Fruit fly (Drosophila melanogaster): ENCODE measurements around the gene CG12118.

Gene CG12118

dm6 chrX:9192429-9192828, 3.8 kb downstream of the CG12118 start, which contains the start of gene CG12056:
CG12056 (plus strand) TSS chrX:9192669.
- no peak for TF ChIP-seq D1 (tag; optimal IDR thresholded peaks at IDR 0.05)
- no peak for TF ChIP-seq CG12605 (GFP tag; IDR thresholded peaks at IDR 0.05)
- no peak for TF ChIP-seq Ets98B (GFP tag; IDR thresholded peaks at IDR 0.05)
- TF ChIP-seq CG15710 (tag; optimal IDR thresholded peaks at IDR 0.05) = no peak
- TF ChIP-seq CG34367 (tag; optimal IDR thresholded peaks at IDR 0.05) = no peak
- no peak for TF ChIP-seq gl (tag; optimal IDR thresholded peaks at IDR 0.05)
- no peak for TF ChIP-seq CG13204 (GFP tag; optimal IDR thresholded peaks at IDR 0.05)
- TF ChIP-seq Pif1A (GFP tag; optimal IDR thresholded peaks at IDR 0.05) = no peak
- TF ChIP-seq CG10348 (GFP tag; IDR thresholded peaks at IDR 0.05) = no peak

DNA sequence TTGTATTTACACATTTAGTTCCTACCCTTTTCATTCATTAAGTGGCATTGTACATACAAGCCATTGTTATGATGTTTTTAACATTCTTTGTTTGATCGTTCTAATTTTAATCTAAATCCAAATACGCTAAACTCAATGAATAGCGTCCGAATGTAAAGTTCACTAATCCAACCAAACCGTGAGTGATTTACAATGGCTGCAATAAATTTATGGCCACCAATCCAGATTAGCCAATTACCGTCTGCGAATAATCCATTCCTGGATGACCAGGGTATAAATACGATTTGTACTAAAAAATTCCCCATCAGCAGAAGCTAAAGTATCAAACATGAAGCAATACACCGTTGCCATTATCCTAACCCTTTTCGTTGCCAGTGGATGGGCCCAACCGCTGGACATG, 4.9 kb downstream of the CG12118 start, which contains the start of gene CG12057:
Gene CG12057, plus strand, starts transcription at position 301 of the 400 bp plus-strand sequence.
- no peak for TF ChIP-seq fd96Ca (GFP tag; IDR thresholded peaks at IDR 0.05)
- no peak for TF ChIP-seq CG17806 (tag; optimal IDR thresholded peaks at IDR 0.05)
- TF ChIP-seq Pif1B (GFP tag; optimal IDR thresholded peaks at IDR 0.05) = no peak
- TF ChIP-seq CG32121 (GFP tag; IDR thresholded peaks at IDR 0.05) = no peak
- TF ChIP-seq CG9948 (tag; optimal IDR thresholded peaks at IDR 0.05) = no peak
- no peak for TF ChIP-seq CG12605 (GFP tag; IDR thresholded peaks at IDR 0.05)
- TF ChIP-seq CG34367 (tag; optimal IDR thresholded peaks at IDR 0.05) = no peak
- no peak for TF ChIP-seq D1 (tag; optimal IDR thresholded peaks at IDR 0.05)
- TF ChIP-seq CG4496 (GFP tag; IDR thresholded peaks at IDR 0.05) = no peak
- TF ChIP-seq CG15710 (tag; optimal IDR thresholded peaks at IDR 0.05) = no peak
- no peak for TF ChIP-seq Ets98B (GFP tag; IDR thresholded peaks at IDR 0.05)
- TF ChIP-seq CG8301 (tag; optimal IDR thresholded peaks at IDR 0.05) = no peak
- TF ChIP-seq Pif1A (GFP tag; optimal IDR thresholded peaks at IDR 0.05) = no peak
- no peak for TF ChIP-seq CG8159 (tag; optimal IDR thresholded peaks at IDR 0.05)
- TF ChIP-seq CG10348 (GFP tag; IDR thresholded peaks at IDR 0.05) = no peak
- TF ChIP-seq gl (tag; optimal IDR thresholded peaks at IDR 0.05) = no peak

DNA sequence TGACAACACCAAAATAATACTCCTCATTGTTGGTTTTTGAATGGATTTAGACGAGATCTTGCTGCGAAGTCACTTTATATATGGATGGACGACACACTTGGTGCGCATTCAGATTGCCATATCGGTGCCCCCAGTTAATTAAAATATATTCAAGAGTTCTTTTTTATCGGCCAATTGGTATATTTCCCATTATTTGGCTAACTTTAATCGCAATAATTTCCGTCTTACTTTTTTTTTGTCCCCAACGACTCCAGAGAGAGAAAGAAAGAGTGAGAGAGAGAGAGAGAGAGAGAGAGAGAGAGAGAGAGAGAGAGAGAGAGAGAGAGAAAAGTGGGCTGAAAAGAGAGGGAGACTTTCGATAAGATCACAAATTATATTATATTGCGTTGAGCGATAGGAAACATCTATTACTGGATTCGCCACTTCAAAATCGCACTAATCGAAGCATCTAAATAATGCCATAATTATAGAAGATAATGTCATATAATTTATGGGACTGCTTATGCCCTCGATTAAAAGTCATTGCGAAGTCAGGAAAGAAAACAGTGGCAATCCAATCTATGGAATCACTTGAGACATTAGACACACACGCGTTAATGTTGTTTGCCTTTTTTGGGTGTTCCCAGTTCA, 5.5 kb downstream of the CG12118 start, which contains the start of gene CG12115:
Gene CG12115, minus strand, starts transcription at position 51 of the 630 bp plus-strand sequence.
- TF ChIP-seq Snoo (tag; optimal IDR thresholded peaks at IDR 0.05) = no peak
- no peak for TF ChIP-seq rn (GFP tag; IDR thresholded peaks at IDR 0.05)
- TF ChIP-seq CG9948 (tag; optimal IDR thresholded peaks at IDR 0.05) = no peak
- TF ChIP-seq Pif1A (GFP tag; optimal IDR thresholded peaks at IDR 0.05) = no peak
- TF ChIP-seq D1 (tag; optimal IDR thresholded peaks at IDR 0.05) = no peak
- no peak for TF ChIP-seq CG12605 (GFP tag; IDR thresholded peaks at IDR 0.05)
- TF ChIP-seq Ets98B (GFP tag; IDR thresholded peaks at IDR 0.05) = no peak
- no peak for TF ChIP-seq CG34367 (tag; optimal IDR thresholded peaks at IDR 0.05)
- no peak for TF ChIP-seq CG8301 (tag; optimal IDR thresholded peaks at IDR 0.05)
- no peak for TF ChIP-seq EcR (GFP tag; optimal IDR thresholded peaks at IDR 0.05)
- no peak for TF ChIP-seq CG10348 (GFP tag; IDR thresholded peaks at IDR 0.05)
- TF ChIP-seq CG13204 (GFP tag; optimal IDR thresholded peaks at IDR 0.05) = no peak
- no peak for TF ChIP-seq CG17806 (tag; optimal IDR thresholded peaks at IDR 0.05)
- no peak for TF ChIP-seq CG8159 (tag; optimal IDR thresholded peaks at IDR 0.05)
- no peak for TF ChIP-seq CG4496 (GFP tag; IDR thresholded peaks at IDR 0.05)
- no peak for TF ChIP-seq fd96Ca (GFP tag; IDR thresholded peaks at IDR 0.05)
- no peak for TF ChIP-seq CG15710 (tag; optimal IDR thresholded peaks at IDR 0.05)
- no peak for TF ChIP-seq gl (tag; optimal IDR thresholded peaks at IDR 0.05)
- TF ChIP-seq CG14655 (GFP tag; optimal IDR thresholded peaks at IDR 0.05) = no peak
- no peak for TF ChIP-seq CG32121 (GFP tag; IDR thresholded peaks at IDR 0.05)

DNA sequence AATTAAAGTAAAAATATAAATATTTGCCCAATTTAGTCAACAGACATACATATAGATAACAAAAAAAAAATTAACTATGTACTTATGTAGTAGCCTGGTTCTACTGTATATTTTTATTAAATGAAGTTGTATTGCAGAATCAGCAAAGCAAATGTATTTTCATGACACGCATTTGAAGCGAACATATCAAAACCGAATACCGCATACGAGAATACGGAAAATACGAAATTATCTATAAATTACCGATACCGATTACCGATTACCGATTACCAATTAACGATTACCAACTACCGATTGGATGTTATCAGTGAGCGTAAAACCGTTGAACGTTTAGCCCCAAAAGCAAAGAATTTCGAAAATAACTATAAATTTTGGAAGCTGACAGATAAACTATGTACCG, 8.8 kb downstream of the CG12118 start:
- TF ChIP-seq fd96Ca (GFP tag; IDR thresholded peaks at IDR 0.05) = no peak
- no peak for TF ChIP-seq EcR (GFP tag; optimal IDR thresholded peaks at IDR 0.05)

dm6 chrX:9168273-9168672, 27.9 kb downstream of the CG12118 start:
- TF ChIP-seq EcR (GFP tag; optimal IDR thresholded peaks at IDR 0.05) (no peak), CG13204 (GFP tag; optimal IDR thresholded peaks at IDR 0.05) (no peak), rn (GFP tag; IDR thresholded peaks at IDR 0.05) (no peak), CG9948 (tag; optimal IDR thresholded peaks at IDR 0.05) (no peak), CG8301 (tag; optimal IDR thresholded peaks at IDR 0.05) (no peak), CG17806 (tag; optimal IDR thresholded peaks at IDR 0.05) (no peak), gl (tag; optimal IDR thresholded peaks at IDR 0.05) (no peak), Ets98B (GFP tag; IDR thresholded peaks at IDR 0.05) (no peak), Snoo (tag; optimal IDR thresholded peaks at IDR 0.05) (no peak), CG34367 (tag; optimal IDR thresholded peaks at IDR 0.05) (no peak), CG15710 (tag; optimal IDR thresholded peaks at IDR 0.05) (no peak), Pif1A (GFP tag; optimal IDR thresholded peaks at IDR 0.05) (no peak)

DNA sequence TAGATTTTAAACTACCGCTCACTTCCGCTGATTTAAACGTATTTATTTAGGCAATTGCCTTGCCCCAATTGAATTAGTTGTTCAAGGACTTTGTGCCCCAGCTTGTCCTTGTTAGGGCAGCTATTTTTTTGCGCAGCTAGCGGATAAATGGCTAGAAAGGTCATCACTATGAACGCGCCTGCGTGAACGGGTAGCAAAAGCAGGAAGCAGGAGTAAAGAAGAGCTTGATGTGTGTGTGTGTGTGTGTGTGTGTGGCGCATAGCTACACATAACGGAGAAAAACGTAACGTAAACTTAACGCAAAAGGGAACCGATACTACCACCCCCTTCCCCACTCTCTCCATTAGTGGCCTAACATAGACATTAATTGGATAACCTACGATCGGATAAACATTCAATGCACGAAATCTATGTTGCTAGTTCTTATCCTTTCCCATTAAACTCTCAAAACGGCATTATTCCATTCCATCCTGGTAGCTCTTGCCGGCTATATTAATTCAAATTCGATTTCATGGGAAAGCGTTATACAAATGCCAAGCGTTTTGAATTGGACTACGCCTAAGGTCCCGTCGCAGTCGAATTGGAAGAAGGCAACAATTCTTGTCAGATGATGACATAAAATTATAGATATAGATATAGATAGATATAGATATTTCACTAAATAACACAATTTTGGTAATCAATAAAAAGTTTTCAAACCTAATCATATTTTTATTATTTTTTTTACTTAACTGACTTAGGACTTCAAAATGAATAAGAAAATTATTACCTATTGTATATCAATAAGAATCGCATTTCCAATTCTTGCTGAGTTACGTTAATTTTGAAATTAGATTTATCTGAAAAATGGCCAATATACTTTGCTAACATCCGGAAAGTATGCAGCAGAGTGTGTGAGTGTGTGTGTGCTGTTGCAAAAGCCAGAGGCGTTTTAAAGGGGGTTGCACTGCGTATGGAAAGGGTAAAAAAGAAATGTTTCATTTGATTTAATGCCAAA, 31.4 kb downstream of the CG12118 start:
- TF ChIP-seq Ets98B (GFP tag; IDR thresholded peaks at IDR 0.05) (no peak), EcR (GFP tag; optimal IDR thresholded peaks at IDR 0.05) (no peak), CG4496 (GFP tag; IDR thresholded peaks at IDR 0.05) (no peak), CG13204 (GFP tag; optimal IDR thresholded peaks at IDR 0.05) (no peak), rn (GFP tag; IDR thresholded peaks at IDR 0.05) (no peak), CG17806 (tag; optimal IDR thresholded peaks at IDR 0.05) (no peak), CG12605 (GFP tag; IDR thresholded peaks at IDR 0.05) (no peak), D1 (tag; optimal IDR thresholded peaks at IDR 0.05) (no peak), CG8159 (tag; optimal IDR thresholded peaks at IDR 0.05) (no peak), fd96Ca (GFP tag; IDR thresholded peaks at IDR 0.05) (no peak), CG34367 (tag; optimal IDR thresholded peaks at IDR 0.05) (no peak), Snoo (tag; optimal IDR thresholded peaks at IDR 0.05) (no peak), gl (tag; optimal IDR thresholded peaks at IDR 0.05) (no peak), CG10348 (GFP tag; IDR thresholded peaks at IDR 0.05) (no peak), CG15710 (tag; optimal IDR thresholded peaks at IDR 0.05) (no peak), CG9948 (tag; optimal IDR thresholded peaks at IDR 0.05) (no peak)

Measured in whole organism, pupa.